Worm (Caenorhabditis elegans) whole organism, late embryonic: ENCODE results near the gene aman-2.

ENCODE experiments used
- ceh-14 ChIP-seq: sonication (generic microtip); optimal IDR thresholded peaks from 2 replicates; lab custom pipeline; 2016; ENCODE audit warnings: missing genotype, missing genetic modification characterization, missing compliant biosample characterization
- mec-3 ChIP-seq: sonication (generic microtip); optimal IDR thresholded peaks from 2 replicates; lab custom pipeline; 2016; ENCODE audit warnings: borderline replicate concordance, missing genetic modification characterization, missing compliant biosample characterization
- npax-4 ChIP-seq: sonication (generic microtip); optimal IDR thresholded peaks from 2 replicates; lab custom pipeline; 2016; ENCODE audit warnings: missing genetic modification characterization, missing compliant biosample characterization
- pag-3 ChIP-seq: sonication (generic microtip); optimal IDR thresholded peaks from 2 replicates; lab custom pipeline; 2016; ENCODE audit warnings: missing compliant biosample characterization, missing genetic modification characterization, borderline replicate concordance
- pqm-1 ChIP-seq: sonication (generic microtip); optimal IDR thresholded peaks from 2 replicates; lab custom pipeline; 2016; ENCODE audit warnings: missing genetic modification characterization, missing compliant biosample characterization
- rnt-1 ChIP-seq: sonication (generic microtip); optimal IDR thresholded peaks from 2 replicates; lab custom pipeline; 2016; ENCODE audit warnings: missing genetic modification characterization, missing compliant biosample characterization
- tbx-2 ChIP-seq: sonication (generic microtip); optimal IDR thresholded peaks from 2 replicates; lab custom pipeline; 2016; ENCODE audit warnings: missing genetic modification characterization, missing compliant biosample characterization

- TF ChIP-seq ceh-14 (tag; lab: Kevin White, UChicago), result no peak
- no peak for TF ChIP-seq pag-3 (tag; lab: Kevin White, UChicago)
- no peak for TF ChIP-seq pqm-1 (tag; lab: Kevin White, UChicago)
- no peak for TF ChIP-seq rnt-1 (tag; lab: Kevin White, UChicago)
- no peak for TF ChIP-seq tbx-2 (tag; lab: Kevin White, UChicago)
- no peak for TF ChIP-seq mec-3
- no peak for TF ChIP-seq npax-4 (tag; lab: Kevin White, UChicago)
Measured at ce11 chrV:11942325-11942724, 9.3 kb upstream of the aman-2 start, which contains the start of gene F58H1.6.
